Worm (Caenorhabditis elegans) whole organism, early embryonic: Measurements from ENCODE around the gene frpr-5.

Experiments
- B0310.2 ChIP-seq: sonication (generic microtip); optimal IDR thresholded peaks from 2 replicates; lab custom pipeline; 2016; ENCODE audit warnings: mild to moderate bottlenecking, missing genetic modification characterization, missing compliant biosample characterization
- aly-1 ChIP-seq: sonication (generic microtip); optimal IDR thresholded peaks from 2 replicates; lab custom pipeline; 2016; ENCODE audit warnings: missing genetic modification characterization, missing compliant biosample characterization
- ama-1 ChIP-seq: fragments of 150-350 bp; optimal IDR thresholded peaks from 2 replicates; lab custom pipeline; 2014
- flt-1 ChIP-seq: fragments of 200-800 bp; sonication (Bioruptor generic); IDR thresholded peaks from 2 replicates; pipeline ENCODE4 v1.3.6; 2022; ENCODE audit warnings: missing genetic modification characterization, missing compliant biosample characterization
- scrt-1 ChIP-seq: fragments of 200-800 bp; sonication (Bioruptor generic); IDR thresholded peaks from 2 replicates; pipeline ENCODE4 v1.3.6; 2022; ENCODE audit warnings: missing genetic modification characterization, missing compliant biosample characterization
- tbx-11 ChIP-seq: fragments of 200-800 bp; sonication (Bioruptor generic); IDR thresholded peaks from 2 replicates; pipeline ENCODE4 v1.3.6; 2022; ENCODE audit warnings: missing genetic modification characterization, missing compliant biosample characterization

DNA sequence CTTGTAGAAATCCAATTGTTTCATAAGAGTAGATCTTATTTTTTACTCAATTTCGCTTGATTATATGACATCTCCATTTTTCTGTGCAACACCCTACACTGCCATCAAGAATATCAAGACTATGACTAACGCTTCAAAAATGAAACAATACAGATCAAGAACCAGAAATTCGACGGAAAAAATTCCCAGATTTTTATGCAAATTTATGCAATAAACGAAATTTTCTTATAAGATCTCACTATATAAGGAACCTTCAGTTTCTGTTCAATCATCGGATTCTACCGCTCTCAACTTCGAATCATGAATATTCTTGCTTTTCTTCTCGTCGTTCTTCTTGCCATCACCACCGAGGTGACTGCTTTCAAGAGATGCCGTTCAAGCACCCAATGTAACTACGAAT, 29.6 kb downstream of the frpr-5 start, which contains the start of gene R11G10.4:
- no peak for TF ChIP-seq scrt-1 (GFP tag; lab: Robert Waterston, UW)
- TF ChIP-seq tbx-11 (GFP tag; lab: Robert Waterston, UW), result no peak
- no peak for TF ChIP-seq B0310.2 (tag; lab: Kevin White, UChicago)
- TF ChIP-seq flt-1 (GFP tag; lab: Robert Waterston, UW), result no peak
- no peak for TF ChIP-seq ama-1 (lab: Kevin White, UChicago)
- no peak for TF ChIP-seq aly-1 (tag; lab: Kevin White, UChicago)
